Fruit fly (Drosophila melanogaster): ENCODE data around the gene CG31142.

CG31142 gene

dm6 chr3R:23922502-23923350, 6.3 kb upstream of the CG31142 start, which contains the start of the genes sba and CG31141 (continued):
- TF ChIP-seq Hmr (GFP tag; optimal IDR thresholded peaks at IDR 0.05) (peak; percentile 29), Dip2 (GFP tag; IDR thresholded peaks at IDR 0.05) (no peak), CG11723 (GFP tag; optimal IDR thresholded peaks at IDR 0.05) (no peak), pan (optimal IDR thresholded peaks at IDR 0.05) (no peak), pan (GFP tag; optimal IDR thresholded peaks at IDR 0.05 in 1 of 2, IDR thresholded peaks at IDR 0.05 in 1 of 2) (no peak), Vsx1 (GFP tag; optimal IDR thresholded peaks at IDR 0.05) (no peak), B-H1 (GFP tag; IDR thresholded peaks at IDR 0.05) (no peak), D19B (GFP tag; optimal IDR thresholded peaks at IDR 0.05) (no peak), nmo (GFP tag; optimal IDR thresholded peaks at IDR 0.05) (peak; percentile 53), CG6813 (GFP tag; optimal IDR thresholded peaks at IDR 0.05) (no peak), CG11504 (tag; optimal IDR thresholded peaks at IDR 0.05) (peak; percentile 14), Neu2 (GFP tag; optimal IDR thresholded peaks at IDR 0.05; ENCODE audit: borderline replicate concordance) (no peak), dan (GFP tag; IDR thresholded peaks at IDR 0.05) (no peak), CG17328 (GFP tag; IDR thresholded peaks at IDR 0.05) (no peak), Atf-2 (GFP tag; optimal IDR thresholded peaks at IDR 0.05) (no peak), sisA (GFP tag; IDR thresholded peaks at IDR 0.05) (no peak), CG15479 (GFP tag; optimal IDR thresholded peaks at IDR 0.05) (peak; percentile 75), CG7987 (GFP tag; optimal IDR thresholded peaks at IDR 0.05) (peak; percentile 19), CG6689 (GFP tag; IDR thresholded peaks at IDR 0.05) (no peak), esg (GFP tag; conservative IDR thresholded peaks at IDR 0.05) (no peak), PHDP (tag; optimal IDR thresholded peaks at IDR 0.05) (peak; percentile 27), CG32532 (GFP tag; IDR thresholded peaks at IDR 0.05) (no peak), sens (GFP tag) (peak; percentile 81), CG34224 (GFP tag; IDR thresholded peaks at IDR 0.05; ENCODE audit: partially characterized antibody) (peak; percentile 87), CG7357 (GFP tag; IDR thresholded peaks at IDR 0.05) (no peak), lab (GFP tag; optimal IDR thresholded peaks at IDR 0.05) (no peak), Trl (optimal IDR thresholded peaks at IDR 0.05) (peak; percentile 77 to 91), Trl (GFP tag; optimal IDR thresholded peaks at IDR 0.05) (no peak), CG13894 (tag; optimal IDR thresholded peaks at IDR 0.05) (peak; percentile 56), gro (GFP tag; optimal IDR thresholded peaks at IDR 0.05) (peak; percentile 73), Oaz (GFP tag; IDR thresholded peaks at IDR 0.05) (no peak), CG6272 (GFP tag; IDR thresholded peaks at IDR 0.05) (peak; percentile 25; the same call in 1 of the 2 replicates), CG6854 (GFP tag; optimal IDR thresholded peaks at IDR 0.05) (peak; percentile 26), CG34376 (GFP tag; optimal IDR thresholded peaks at IDR 0.05) (no peak), CG9876 (GFP tag; optimal IDR thresholded peaks at IDR 0.05) (peak; percentile 9), CG14710 (tag; optimal IDR thresholded peaks at IDR 0.05) (peak; percentile 35), Stat92E (GFP tag; optimal IDR thresholded peaks at IDR 0.05) (no peak), Side (GFP tag; optimal IDR thresholded peaks at IDR 0.05) (no peak), gt (GFP tag; IDR thresholded peaks at IDR 0.05) (no peak), CG2875 (GFP tag; optimal IDR thresholded peaks at IDR 0.05) (no peak), Lim3 (GFP tag; IDR thresholded peaks at IDR 0.05) (no peak), CG17359 (tag; optimal IDR thresholded peaks at IDR 0.05) (peak; percentile 83), Sox102F (GFP tag; optimal IDR thresholded peaks at IDR 0.05) (no peak), zfh2 (GFP tag; optimal IDR thresholded peaks at IDR 0.05) (no peak), Deaf1 (tag; optimal IDR thresholded peaks at IDR 0.05) (peak; percentile 72), gsb (GFP tag; IDR thresholded peaks at IDR 0.05) (no peak), CoRest (tag; optimal IDR thresholded peaks at IDR 0.05) (peak; percentile 59), btn (GFP tag; optimal IDR thresholded peaks at IDR 0.05) (no peak), z (GFP tag; IDR thresholded peaks at IDR 0.05) (no peak), pnt (GFP tag; optimal IDR thresholded peaks at IDR 0.05) (no peak)

Data from whole organism, embryonic.